Fruit fly (Drosophila melanogaster): Measurements from ENCODE around the gene AP-1mu.

DNA sequence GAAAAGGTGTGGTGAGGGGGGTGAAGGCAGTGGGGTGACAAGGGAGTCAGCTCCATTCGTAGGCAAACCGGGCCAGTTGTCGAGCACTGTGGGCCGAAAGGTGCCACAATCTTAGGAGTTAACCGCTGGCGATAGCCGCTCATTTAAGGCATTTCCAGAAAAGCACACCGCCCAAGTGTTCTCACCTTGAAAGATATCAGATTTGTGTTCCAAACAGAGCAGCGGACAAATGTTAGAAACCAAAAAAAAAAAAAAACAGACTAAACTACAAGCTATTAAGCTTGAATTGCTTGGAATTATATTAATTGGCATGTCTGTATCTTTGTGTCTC, 34.9 kb upstream of the AP-1mu start:
- TF ChIP-seq h (GFP tag; optimal IDR thresholded peaks at IDR 0.05) (no peak), Sp1 (GFP tag; optimal IDR thresholded peaks at IDR 0.05) (no peak), dmrt93B (GFP tag; optimal IDR thresholded peaks at IDR 0.05) (no peak), usp (GFP tag; optimal IDR thresholded peaks at IDR 0.05) (no peak), pan (optimal IDR thresholded peaks at IDR 0.05) (no peak), psq (GFP tag; optimal IDR thresholded peaks at IDR 0.05) (no peak), Hr78 (GFP tag; optimal IDR thresholded peaks at IDR 0.05) (no peak), CrebA (GFP tag; optimal IDR thresholded peaks at IDR 0.05; ENCODE audit: borderline replicate concordance) (no peak)
